Fruit fly (Drosophila melanogaster): ENCODE measurements around the gene Rcd-1.

dm6 chrX:19606971-19607370 lies 31.6 kb upstream of the Rcd-1 start:
- TF ChIP-seq Dll (optimal IDR thresholded peaks at IDR 0.05) (no peak), pan (optimal IDR thresholded peaks at IDR 0.05) (no peak), psq (optimal IDR thresholded peaks at IDR 0.05) (no peak), EcR (GFP tag; optimal IDR thresholded peaks at IDR 0.05) (no peak), usp (GFP tag; optimal IDR thresholded peaks at IDR 0.05) (no peak)

All from whole organism.